Worm (Caenorhabditis elegans): ENCODE data around the gene taf-13.

DNA sequence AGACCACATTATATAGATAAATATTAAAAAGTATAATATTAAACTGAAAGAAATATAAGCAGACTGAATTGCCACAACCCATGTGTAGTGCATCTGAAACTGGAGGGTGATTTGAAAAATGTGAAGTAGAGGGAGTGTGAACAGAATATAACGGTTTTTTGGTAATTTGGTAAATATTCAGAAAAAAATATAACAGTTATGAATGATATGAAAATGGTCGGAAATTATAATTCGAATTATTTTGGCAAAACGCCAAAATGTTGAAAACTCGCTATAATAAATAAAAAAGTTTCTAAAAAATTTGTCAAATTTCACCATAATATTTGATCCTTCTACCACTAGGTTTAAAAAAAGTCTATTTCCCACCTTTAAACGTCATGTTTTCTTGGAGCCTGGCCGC, 3.2 kb downstream of the taf-13 start, which contains the start of gene srv-2:
- TF ChIP-seq ztf-23 (GFP tag; IDR thresholded peaks at IDR 0.05) (no peak), med-1 (GFP tag; optimal IDR thresholded peaks at IDR 0.05; ENCODE audit: insufficient read depth) (no peak), flt-1 (GFP tag; IDR thresholded peaks at IDR 0.05) (no peak), ref-1 (GFP tag; conservative IDR thresholded peaks at IDR 0.05) (no peak), klf-2 (GFP tag; conservative IDR thresholded peaks at IDR 0.05) (no peak), cog-1 (tag; optimal IDR thresholded peaks at IDR 0.05) (no peak), tab-1 (GFP tag; IDR thresholded peaks at IDR 0.05) (no peak), T22C8.4 (GFP tag; IDR thresholded peaks at IDR 0.05) (no peak)
